Worm (Caenorhabditis elegans): Measurements from ENCODE around the gene T05C12.11.

- no peak for TF ChIP-seq him-1 (tag; optimal IDR thresholded peaks at IDR 0.05)
- TF ChIP-seq W03F9.2 (tag; optimal IDR thresholded peaks at IDR 0.05): no peak
- TF ChIP-seq dao-5 (tag; optimal IDR thresholded peaks at IDR 0.05): no peak
Measured at ce11 chrII:8190455-8190854, 20.2 kb upstream of the T05C12.11 start, which contains the start of gene T05C12.8.
